Worm (Caenorhabditis elegans) whole organism, young adult: ENCODE data around the gene srh-187.

ENCODE experiments used
- F33H1.4 ChIP-seq: fragments of 200-800 bp; sonication (Bioruptor generic); IDR thresholded peaks from 2 replicates; pipeline ENCODE4 v1.3.6; 2022; ENCODE audit warnings: missing genetic modification reagents, missing genetic modification characterization, missing compliant biosample characterization
- K11D2.4 ChIP-seq: fragments of 200-800 bp; sonication (Bioruptor generic); IDR thresholded peaks from 2 replicates; pipeline ENCODE4 v1.3.6; 2022; ENCODE audit warnings: missing genetic modification reagents, missing genetic modification characterization, missing compliant biosample characterization
- ceh-79 ChIP-seq: sonication (generic microtip); optimal IDR thresholded peaks from 2 replicates; lab custom pipeline; 2017; ENCODE audit warnings: mild to moderate bottlenecking, missing genetic modification characterization, missing compliant biosample characterization
- dpl-1 ChIP-seq: fragments of 150-350 bp; optimal IDR thresholded peaks from 2 replicates; lab custom pipeline; 2014; ENCODE audit warnings: missing biosample characterization, missing genetic modification reagents, missing genetic modification characterization
- mes-4 ChIP-seq: sonication (generic microtip); optimal IDR thresholded peaks from 2 replicates; lab custom pipeline; 2016; ENCODE audit warnings: missing genotype, missing genetic modification characterization, missing compliant biosample characterization
- nhr-179 ChIP-seq: sonication (generic microtip); optimal IDR thresholded peaks from 2 replicates; lab custom pipeline; 2016; ENCODE audit warnings: mild to moderate bottlenecking, missing genetic modification characterization, missing compliant biosample characterization
- nhr-90 ChIP-seq: sonication (generic microtip); optimal IDR thresholded peaks from 2 replicates; lab custom pipeline; 2016; ENCODE audit warnings: missing genotype, mild to moderate bottlenecking, missing genetic modification characterization, missing compliant biosample characterization
- repo-1 ChIP-seq: sonication (generic microtip); optimal IDR thresholded peaks from 2 replicates; lab custom pipeline; 2017; ENCODE audit warnings: mild to moderate bottlenecking, missing genetic modification characterization, missing compliant biosample characterization
- rpc-1 ChIP-seq, 2 experiments: fragments of 150-350 bp in 1 of 2; sonication (generic microtip) in 1 of 2; optimal IDR thresholded peaks; 2 replicates each; lab custom pipeline; 2014 to 2018; ENCODE audit warnings: missing biosample characterization in 1 of 2, missing genetic modification characterization in 1 of 2, missing genetic modification reagents in 1 of 2, missing genotype in 1 of 2
- snpc-4 ChIP-seq, 5 experiments: fragments of 150-350 bp in 1 of 5; sonication (generic microtip) in 4 of 5; optimal IDR thresholded peaks; 2 replicates each; lab custom pipeline; 2014 to 2018; ENCODE audit warnings: missing genetic modification characterization in 5 of 5, missing biosample characterization in 3 of 5, antibody characterized with exemption in 2 of 5, mild to moderate bottlenecking in 2 of 5, missing compliant biosample characterization in 2 of 5, missing genotype in 2 of 5, moderate library complexity in 2 of 5, missing genetic modification reagents in 1 of 5
- unc-62 ChIP-seq: fragments of 150-350 bp; optimal IDR thresholded peaks from 2 replicates; lab custom pipeline; 2014; ENCODE audit warnings: missing biosample characterization, missing genetic modification reagents, missing genetic modification characterization
- ztf-28 ChIP-seq: fragments of 200-800 bp; sonication (Bioruptor generic); IDR thresholded peaks from 2 replicates; pipeline ENCODE4 v1.3.6; 2022; ENCODE audit warnings: missing genetic modification reagents, missing genetic modification characterization, missing compliant biosample characterization

DNA sequence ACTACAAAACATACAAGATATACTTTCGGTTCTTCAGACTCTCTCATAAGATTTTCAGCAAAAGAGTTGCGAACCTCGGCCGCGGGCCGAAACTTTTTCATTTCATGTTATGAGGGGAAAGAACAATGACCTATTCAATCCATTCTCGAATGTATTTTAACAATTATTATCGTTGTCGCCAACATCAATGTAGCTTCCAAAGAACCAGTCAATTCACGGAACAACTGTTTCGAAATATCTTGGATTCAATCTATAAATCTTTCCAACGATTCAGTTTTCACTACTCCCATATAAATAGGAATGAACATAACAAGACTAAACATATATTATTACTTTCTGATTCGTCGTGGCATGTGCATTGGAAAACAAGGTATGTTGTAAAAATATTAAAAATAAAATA, 32.6 kb downstream of the srh-187 start, which contains the start of gene F07G11.1:
- TF ChIP-seq nhr-90: no peak
- no peak for TF ChIP-seq snpc-4 (GFP tag; optimal IDR thresholded peaks at IDR 0.05; lab: Kevin White, UChicago)
- no peak for TF ChIP-seq snpc-4 (tag; optimal IDR thresholded peaks at IDR 0.05; lab: Kevin White, UChicago)
- TF ChIP-seq ztf-28 (GFP tag; lab: Robert Waterston, UW): no peak
- TF ChIP-seq K11D2.4 (GFP tag; lab: Robert Waterston, UW): no peak
- no peak for TF ChIP-seq nhr-179 (tag; lab: Kevin White, UChicago)
- TF ChIP-seq unc-62 (GFP tag; lab: Kevin White, UChicago): no peak
- no peak for TF ChIP-seq F33H1.4 (GFP tag; lab: Robert Waterston, UW)
- TF ChIP-seq ceh-79 (tag; lab: Kevin White, UChicago): no peak
- no peak for TF ChIP-seq rpc-1 (optimal IDR thresholded peaks at IDR 0.05; lab: Kevin White, UChicago)
- no peak for TF ChIP-seq rpc-1 (tag; optimal IDR thresholded peaks at IDR 0.05; lab: Kevin White, UChicago)
- no peak for TF ChIP-seq dpl-1 (GFP tag; lab: Kevin White, UChicago)
- no peak for TF ChIP-seq mes-4 (tag; lab: Kevin White, UChicago)
- TF ChIP-seq repo-1 (tag; lab: Kevin White, UChicago): no peak
